Worm (Caenorhabditis elegans) whole organism, midembryonic: ENCODE results near the gene bath-42.

ENCODE experiments used
- flt-1 ChIP-seq: fragments of 200-800 bp; sonication (Bioruptor generic); IDR thresholded peaks from 2 replicates; pipeline ENCODE4 v1.3.6; 2022; ENCODE audit warnings: missing genetic modification characterization, missing compliant biosample characterization
- ref-1 ChIP-seq: fragments of 200-800 bp; sonication (Bioruptor generic); conservative IDR thresholded peaks from 2 replicates; pipeline ENCODE4 v1.3.6; 2022; ENCODE audit warnings: missing genetic modification reagents, missing genetic modification characterization, missing compliant biosample characterization

ce11 chrIII:8121923-8122322, 41.3 kb downstream of the bath-42 start:
- TF ChIP-seq ref-1 (GFP tag; lab: Robert Waterston, UW), result no peak
- no peak for TF ChIP-seq flt-1 (GFP tag; lab: Robert Waterston, UW)
